Worm (Caenorhabditis elegans): Measurements from ENCODE around the gene Y75B8A.19.

Gene Y75B8A.19

DNA sequence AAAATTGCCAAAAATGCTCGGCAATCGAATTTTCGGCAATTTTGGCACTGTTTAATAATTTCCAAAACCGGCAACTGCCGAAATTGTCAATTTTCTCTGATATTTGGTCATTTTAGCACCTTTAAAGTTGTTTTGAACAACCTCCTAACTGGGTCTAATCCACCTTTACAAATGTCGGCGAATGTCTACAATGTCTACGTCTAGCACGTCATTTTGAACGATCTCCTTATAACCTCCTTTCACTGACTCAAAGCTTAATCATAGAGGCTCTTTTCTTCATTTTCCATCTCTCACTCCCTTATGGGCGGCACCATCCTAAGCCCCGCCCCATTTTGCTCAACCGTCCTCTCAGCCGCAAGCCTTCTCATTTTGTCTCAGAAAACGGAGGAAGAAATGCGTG, 32.2 kb upstream of the Y75B8A.19 start, which contains the start of gene Y75B8A.44:
Gene Y75B8A.44 (plus strand): TSS at position 301 of the 400 bp plus-strand sequence.
- no peak for TF ChIP-seq eyg-1 (tag; optimal IDR thresholded peaks at IDR 0.05)
- no peak for TF ChIP-seq odd-2 (tag; optimal IDR thresholded peaks at IDR 0.05)
- no peak for TF ChIP-seq ama-1 (optimal IDR thresholded peaks at IDR 0.05)
- TF ChIP-seq pax-1 (tag; optimal IDR thresholded peaks at IDR 0.05), result no peak
- TF ChIP-seq unc-3 (GFP tag; conservative IDR thresholded peaks at IDR 0.05), result no peak
- no peak for TF ChIP-seq unc-3 (tag; optimal IDR thresholded peaks at IDR 0.05)
- TF ChIP-seq zip-5 (tag; optimal IDR thresholded peaks at IDR 0.05), result no peak

DNA sequence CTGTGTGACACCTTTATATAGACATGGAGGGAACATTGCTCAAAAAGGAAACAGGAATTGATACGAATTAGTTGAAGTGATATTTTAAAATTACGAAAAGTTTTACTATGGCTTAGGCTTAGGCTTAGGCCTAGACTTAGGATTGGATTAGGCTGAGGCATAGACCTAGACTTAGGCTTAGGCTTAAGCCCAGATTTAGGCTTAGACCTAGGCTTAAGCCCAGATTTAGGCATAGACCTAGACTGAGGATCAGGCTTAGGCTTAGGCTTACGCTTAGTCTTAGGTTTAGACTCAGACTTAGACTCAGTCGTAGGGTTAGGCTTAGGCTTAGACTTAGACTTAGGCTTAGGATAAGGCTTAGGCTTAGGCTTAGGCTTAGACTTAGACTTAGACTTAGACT, 30.4 kb upstream of the Y75B8A.19 start:
- TF ChIP-seq dve-1 (tag; optimal IDR thresholded peaks at IDR 0.05) (peak; percentile 88), pha-2 (tag; optimal IDR thresholded peaks at IDR 0.05) (no peak)

DNA sequence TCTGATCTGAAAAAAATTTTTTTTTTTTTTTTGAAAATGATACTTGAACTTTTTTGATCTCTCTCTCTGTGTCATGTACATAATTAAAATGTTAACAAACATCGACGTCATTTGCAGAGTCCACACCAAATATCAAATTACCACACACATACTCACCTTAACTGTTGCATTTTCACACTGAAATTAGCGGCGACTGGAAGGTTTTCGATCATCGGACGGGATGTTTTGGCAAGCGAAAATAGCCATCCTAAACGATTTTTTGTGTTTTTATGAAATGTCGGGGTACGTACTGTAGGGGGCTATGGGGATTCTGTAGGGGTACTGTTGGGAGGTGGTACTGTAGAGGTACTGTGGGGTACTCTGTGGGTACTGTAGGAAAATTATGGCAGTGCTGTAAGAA, 28.3 kb upstream of the Y75B8A.19 start:
- TF ChIP-seq sdc-2 (tag; optimal IDR thresholded peaks at IDR 0.05) (no peak), unc-55 (GFP tag; optimal IDR thresholded peaks at IDR 0.05) (no peak), K02D7.2 (tag; optimal IDR thresholded peaks at IDR 0.05) (no peak), hlh-6 (tag; optimal IDR thresholded peaks at IDR 0.05) (no peak), hlh-8 (tag; optimal IDR thresholded peaks at IDR 0.05) (no peak), hlh-15 (tag; optimal IDR thresholded peaks at IDR 0.05) (no peak), nhr-11 (tag; optimal IDR thresholded peaks at IDR 0.05) (no peak), sox-2 (GFP tag; IDR thresholded peaks at IDR 0.05) (no peak), unc-42 (tag; optimal IDR thresholded peaks at IDR 0.05) (no peak), che-1 (tag; optimal IDR thresholded peaks at IDR 0.05) (no peak), mec-3 (tag; optimal IDR thresholded peaks at IDR 0.05; ENCODE audit: borderline replicate concordance) (no peak), elt-4 (tag; optimal IDR thresholded peaks at IDR 0.05) (no peak), ama-1 (optimal IDR thresholded peaks at IDR 0.05) (no peak)

DNA sequence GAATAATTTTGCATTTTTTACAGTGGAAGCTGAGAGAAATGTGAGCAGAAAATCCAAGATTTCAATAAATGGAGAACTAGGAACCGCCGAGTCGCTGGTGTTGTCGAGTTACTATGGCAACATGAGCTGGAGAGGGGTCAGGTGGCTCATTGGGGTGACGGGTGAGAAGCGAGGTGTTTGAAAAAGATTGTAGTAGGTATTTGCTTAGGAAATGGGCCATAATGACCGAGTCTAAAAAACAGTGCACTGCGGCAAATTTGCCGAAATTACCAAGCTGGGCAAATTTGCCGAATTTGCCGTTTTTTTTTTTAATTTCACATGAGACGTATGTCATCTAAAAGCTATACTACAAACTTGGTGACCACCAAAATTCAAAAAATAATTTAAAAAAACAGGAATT, 24.0 kb upstream of the Y75B8A.19 start, which contains the start of gene osm-12:
Gene osm-12 (minus strand): TSS at position 101 of the 400 bp plus-strand sequence.
- TF ChIP-seq pros-1 (tag; optimal IDR thresholded peaks at IDR 0.05) (no peak), gmeb-2 (tag; optimal IDR thresholded peaks at IDR 0.05) (no peak), unc-55 (GFP tag; optimal IDR thresholded peaks at IDR 0.05) (no peak), fax-1 (tag; optimal IDR thresholded peaks at IDR 0.05) (no peak), sox-4 (tag; optimal IDR thresholded peaks at IDR 0.05) (no peak), pat-9 (tag; optimal IDR thresholded peaks at IDR 0.05) (no peak), F13H6.1 (tag; optimal IDR thresholded peaks at IDR 0.05) (no peak), pag-3 (tag; optimal IDR thresholded peaks at IDR 0.05; ENCODE audit: borderline replicate concordance) (no peak), ceh-9 (tag; optimal IDR thresholded peaks at IDR 0.05) (no peak), Y22D7AL.16 (tag; optimal IDR thresholded peaks at IDR 0.05) (no peak), nhr-11 (tag; optimal IDR thresholded peaks at IDR 0.05) (no peak), hlh-30 (tag; optimal IDR thresholded peaks at IDR 0.05; ENCODE audit: insufficient read depth) (no peak), fkh-10 (GFP tag; optimal IDR thresholded peaks at IDR 0.05) (no peak), hlh-13 (GFP tag; optimal IDR thresholded peaks at IDR 0.05) (no peak), elt-2 (tag; optimal IDR thresholded peaks at IDR 0.05) (no peak), ceh-45 (GFP tag; IDR thresholded peaks at IDR 0.05) (no peak)

DNA sequence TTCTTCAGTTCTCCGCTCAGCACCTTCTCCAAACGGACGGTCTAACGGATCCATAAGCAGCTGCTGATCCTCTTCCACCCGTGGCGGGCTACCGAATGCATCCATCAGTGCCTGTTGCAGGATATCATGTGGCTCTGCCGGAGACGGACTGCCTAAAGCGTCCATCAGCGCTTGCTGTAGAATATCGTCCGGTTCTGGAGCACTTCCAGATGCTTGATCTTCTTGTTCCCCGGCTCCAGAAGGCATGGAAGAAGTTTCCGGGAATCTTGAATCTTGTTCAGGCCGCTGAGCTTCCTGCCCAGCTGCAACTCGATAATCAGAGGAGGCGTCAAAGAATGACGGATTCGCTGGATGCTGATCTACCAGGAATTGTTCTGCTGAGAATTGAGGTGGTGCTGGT, 21.2 kb upstream of the Y75B8A.19 start:
- TF ChIP-seq nhr-11 (tag; optimal IDR thresholded peaks at IDR 0.05), result no peak
- no peak for TF ChIP-seq C38D4.7 (GFP tag; optimal IDR thresholded peaks at IDR 0.05)
- TF ChIP-seq elt-4 (tag; optimal IDR thresholded peaks at IDR 0.05), result no peak
- TF ChIP-seq pros-1 (tag; optimal IDR thresholded peaks at IDR 0.05), result no peak
- no peak for TF ChIP-seq dmd-4 (tag; optimal IDR thresholded peaks at IDR 0.05; ENCODE audit: borderline replicate concordance)
- no peak for TF ChIP-seq nfya-1 (tag; optimal IDR thresholded peaks at IDR 0.05)
- no peak for TF ChIP-seq ceh-2 (tag; optimal IDR thresholded peaks at IDR 0.05)
- TF ChIP-seq K09A11.1 (tag; optimal IDR thresholded peaks at IDR 0.05; ENCODE audit: insufficient read depth), result no peak
- TF ChIP-seq sox-2 (GFP tag; IDR thresholded peaks at IDR 0.05), result no peak
- TF ChIP-seq ceh-31 (tag; optimal IDR thresholded peaks at IDR 0.05), result no peak
- no peak for TF ChIP-seq zip-5 (tag; optimal IDR thresholded peaks at IDR 0.05)
- TF ChIP-seq lin-11 (tag; optimal IDR thresholded peaks at IDR 0.05), result no peak
- no peak for TF ChIP-seq pha-4 (tag; optimal IDR thresholded peaks at IDR 0.05)
- no peak for TF ChIP-seq fkh-10 (GFP tag; optimal IDR thresholded peaks at IDR 0.05)

All from whole organism, late embryonic.